Worm (Caenorhabditis elegans) whole organism, mixed stage, embryonic: Measurements from ENCODE around the gene phf-30.
A peak's percentile ranks its signal among the peaks of the same experiment; 100 is the strongest.

Experiments
- M03D4.4 ChIP-seq: sonication (generic microtip); optimal IDR thresholded peaks from 2 replicates; lab custom pipeline; 2017; ENCODE audit warnings: mild to moderate bottlenecking, missing genetic modification characterization, missing compliant biosample characterization
- bed-3 ChIP-seq: fragments of 200-800 bp; sonication (Bioruptor generic); optimal IDR thresholded peaks from 3 replicates; lab custom pipeline; 2018; ENCODE audit warnings: mild to moderate bottlenecking, missing genetic modification characterization, moderate library complexity, missing compliant biosample characterization
- blmp-1 ChIP-seq: fragments of 150-350 bp; optimal IDR thresholded peaks from 2 replicates; lab custom pipeline; 2014; ENCODE audit warnings: missing biosample characterization, missing genetic modification characterization
- ceh-39 ChIP-seq: fragments of 150-350 bp; optimal IDR thresholded peaks from 2 replicates; lab custom pipeline; 2014; ENCODE audit warnings: missing biosample characterization, missing genetic modification characterization
- ceh-43 ChIP-seq: fragments of 200-800 bp; sonication (Bioruptor generic); optimal IDR thresholded peaks from 2 replicates; lab custom pipeline; 2018; ENCODE audit warnings: mild to moderate bottlenecking, missing genetic modification characterization, moderate library complexity, missing compliant biosample characterization
- ceh-83 ChIP-seq: fragments of 200-800 bp; sonication (Bioruptor generic); optimal IDR thresholded peaks from 2 replicates; lab custom pipeline; 2018; ENCODE audit warnings: mild to moderate bottlenecking, missing genetic modification characterization, missing compliant biosample characterization
- ces-1 ChIP-seq: fragments of 150-350 bp; optimal IDR thresholded peaks from 2 replicates; lab custom pipeline; 2014; ENCODE audit warnings: missing biosample characterization, missing genetic modification reagents, missing genetic modification characterization
- cnd-1 ChIP-seq: fragments of 200-800 bp; sonication (Bioruptor generic); optimal IDR thresholded peaks from 2 replicates; lab custom pipeline; 2018; ENCODE audit warnings: mild to moderate bottlenecking, missing genetic modification characterization, missing compliant biosample characterization
- drap-1 ChIP-seq: fragments of 200-800 bp; sonication (Bioruptor generic); optimal IDR thresholded peaks from 3 replicates; lab custom pipeline; 2018; ENCODE audit warnings: mild to moderate bottlenecking, missing genetic modification characterization, missing compliant biosample characterization
- elt-1 ChIP-seq: sonication (generic microtip); optimal IDR thresholded peaks from 2 replicates; lab custom pipeline; 2017; ENCODE audit warnings: missing genetic modification characterization, mild to moderate bottlenecking, missing compliant biosample characterization, antibody characterized with exemption, moderate library complexity, borderline replicate concordance; ENCODE audit not compliant: insufficient read depth
- elt-3 ChIP-seq: fragments of 150-350 bp; optimal IDR thresholded peaks from 2 replicates; lab custom pipeline; 2014; ENCODE audit warnings: missing biosample characterization, missing genetic modification characterization
- flh-1 ChIP-seq: fragments of 200-800 bp; sonication (Bioruptor generic); optimal IDR thresholded peaks from 2 replicates; lab custom pipeline; 2018; ENCODE audit warnings: mild to moderate bottlenecking, missing genetic modification characterization, moderate library complexity, missing compliant biosample characterization
- ham-2 ChIP-seq: fragments of 200-800 bp; sonication (Bioruptor generic); optimal IDR thresholded peaks from 2 replicates; lab custom pipeline; 2018; ENCODE audit warnings: mild to moderate bottlenecking, missing genetic modification characterization, missing compliant biosample characterization
- hlh-1 ChIP-seq: fragments of 150-350 bp; optimal IDR thresholded peaks from 2 replicates; lab custom pipeline; 2014; ENCODE audit warnings: missing biosample characterization, missing genetic modification reagents, missing genetic modification characterization
- lin-13 ChIP-seq: fragments of 150-350 bp; optimal IDR thresholded peaks from 2 replicates; lab custom pipeline; 2014; ENCODE audit warnings: missing biosample characterization, missing genetic modification characterization
- lin-32 ChIP-seq: fragments of 200-800 bp; sonication (Bioruptor generic); optimal IDR thresholded peaks from 2 replicates; lab custom pipeline; 2018; ENCODE audit warnings: mild to moderate bottlenecking, missing genetic modification characterization, missing compliant biosample characterization
- lsy-2 ChIP-seq: fragments of 150-350 bp; optimal IDR thresholded peaks from 2 replicates; lab custom pipeline; 2014; ENCODE audit warnings: missing biosample characterization, missing genetic modification characterization
- mab-5 ChIP-seq: fragments of 150-350 bp; optimal IDR thresholded peaks from 2 replicates; lab custom pipeline; 2014; ENCODE audit warnings: missing biosample characterization, missing genetic modification characterization
- mep-1 ChIP-seq: fragments of 150-350 bp; optimal IDR thresholded peaks from 2 replicates; lab custom pipeline; 2017; ENCODE audit warnings: missing biosample characterization, missing genetic modification reagents, missing genetic modification characterization, inconsistent platforms
- mls-2 ChIP-seq: sonication (generic microtip); optimal IDR thresholded peaks from 2 replicates; lab custom pipeline; 2016; ENCODE audit warnings: mild to moderate bottlenecking, missing genetic modification characterization, moderate library complexity, missing compliant biosample characterization
- nhr-12 ChIP-seq: fragments of 150-350 bp; optimal IDR thresholded peaks from 2 replicates; lab custom pipeline; 2014; ENCODE audit warnings: missing biosample characterization, missing genetic modification characterization
- nhr-2 ChIP-seq: fragments of 150-350 bp; optimal IDR thresholded peaks from 2 replicates; lab custom pipeline; 2014; ENCODE audit warnings: missing biosample characterization, missing genetic modification characterization
- nhr-237 ChIP-seq: fragments of 150-350 bp; optimal IDR thresholded peaks from 2 replicates; lab custom pipeline; 2014; ENCODE audit warnings: missing biosample characterization, missing genetic modification characterization
- nhr-28 ChIP-seq: fragments of 150-350 bp; optimal IDR thresholded peaks from 2 replicates; lab custom pipeline; 2014; ENCODE audit warnings: missing biosample characterization, missing genetic modification characterization
- nhr-76 ChIP-seq: sonication (generic microtip); optimal IDR thresholded peaks from 2 replicates; lab custom pipeline; 2017; ENCODE audit warnings: missing biosample characterization, missing genetic modification characterization
- pha-4 ChIP-seq: fragments of 150-350 bp; optimal IDR thresholded peaks from 2 replicates; lab custom pipeline; 2018; ENCODE audit warnings: missing biosample characterization, missing genetic modification reagents, missing genetic modification characterization
- sem-2 ChIP-seq: fragments of 200-800 bp; sonication (Bioruptor generic); optimal IDR thresholded peaks from 2 replicates; lab custom pipeline; 2018; ENCODE audit warnings: mild to moderate bottlenecking, missing genetic modification characterization, missing compliant biosample characterization
- snpc-4 ChIP-seq: fragments of 150-350 bp; optimal IDR thresholded peaks from 2 replicates; lab custom pipeline; 2014; ENCODE audit warnings: missing biosample characterization, missing genetic modification characterization
- sptf-1 ChIP-seq: sonication (generic microtip); optimal IDR thresholded peaks from 2 replicates; lab custom pipeline; 2017; ENCODE audit warnings: mild to moderate bottlenecking, missing genetic modification characterization, moderate library complexity, missing compliant biosample characterization
- tbx-8 ChIP-seq: fragments of 200-800 bp; sonication (Bioruptor generic); optimal IDR thresholded peaks from 2 replicates; lab custom pipeline; 2018; ENCODE audit warnings: mild to moderate bottlenecking, missing genetic modification characterization, moderate library complexity, missing compliant biosample characterization
- unc-120 ChIP-seq: sonication (generic microtip); optimal IDR thresholded peaks from 2 replicates; lab custom pipeline; 2017; ENCODE audit warnings: missing genetic modification characterization, missing compliant biosample characterization; ENCODE audit not compliant: poor library complexity, severe bottlenecking
- unc-39 ChIP-seq: fragments of 150-350 bp; optimal IDR thresholded peaks from 2 replicates; lab custom pipeline; 2014; ENCODE audit warnings: missing biosample characterization, missing genetic modification characterization
- unc-62 ChIP-seq: fragments of 150-350 bp; optimal IDR thresholded peaks from 2 replicates; lab custom pipeline; 2014; ENCODE audit warnings: missing biosample characterization, missing genetic modification reagents, missing genetic modification characterization
- zip-8 ChIP-seq: fragments of 150-350 bp; optimal IDR thresholded peaks from 2 replicates; lab custom pipeline; 2014; ENCODE audit warnings: missing biosample characterization, missing genetic modification characterization
- ztf-11 ChIP-seq: fragments of 150-350 bp; optimal IDR thresholded peaks from 2 replicates; lab custom pipeline; 2014; ENCODE audit warnings: missing biosample characterization, missing genetic modification characterization

Gene phf-30

DNA sequence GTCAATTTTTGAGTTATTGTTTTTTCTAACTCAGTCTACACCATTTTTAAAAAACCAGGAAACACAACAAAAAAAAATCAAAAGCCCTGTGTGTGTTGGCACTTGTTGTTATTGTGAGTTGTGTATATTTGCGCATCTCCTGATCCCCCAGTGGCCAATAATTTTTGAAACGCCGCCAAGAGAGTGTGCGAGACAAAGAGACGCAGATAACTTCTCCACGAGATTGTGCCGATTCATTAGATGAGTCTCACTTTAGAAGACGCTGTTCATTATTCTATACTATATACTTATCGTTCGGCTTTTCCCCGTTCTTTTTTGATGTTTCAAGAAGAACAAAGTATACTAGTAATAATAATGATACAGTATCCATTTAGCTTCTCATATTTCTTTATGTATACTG, 18.1 kb upstream of the phf-30 start:
- TF ChIP-seq mls-2 (no peak), blmp-1 (no peak), cnd-1 (tag; lab: Kevin White, UChicago) (no peak), snpc-4 (tag; lab: Kevin White, UChicago) (no peak), mep-1 (tag; lab: Kevin White, UChicago) (no peak), nhr-76 (no peak), flh-1 (GFP tag; lab: Kevin White, UChicago) (no peak), zip-8 (tag; lab: Kevin White, UChicago) (no peak), lin-32 (GFP tag; lab: Kevin White, UChicago) (no peak), nhr-237 (tag; lab: Kevin White, UChicago) (no peak), ceh-83 (GFP tag; lab: Kevin White, UChicago) (no peak), M03D4.4 (tag; lab: Kevin White, UChicago) (no peak), unc-62 (GFP tag; lab: Kevin White, UChicago) (no peak), bed-3 (GFP tag; lab: Kevin White, UChicago) (no peak), lsy-2 (tag; lab: Kevin White, UChicago) (no peak), ceh-39 (tag; lab: Kevin White, UChicago) (no peak), nhr-2 (no peak), lin-13 (tag; lab: Kevin White, UChicago) (no peak), ztf-11 (no peak)
- TF ChIP-seq, all 35 proteins: peak for 0

DNA sequence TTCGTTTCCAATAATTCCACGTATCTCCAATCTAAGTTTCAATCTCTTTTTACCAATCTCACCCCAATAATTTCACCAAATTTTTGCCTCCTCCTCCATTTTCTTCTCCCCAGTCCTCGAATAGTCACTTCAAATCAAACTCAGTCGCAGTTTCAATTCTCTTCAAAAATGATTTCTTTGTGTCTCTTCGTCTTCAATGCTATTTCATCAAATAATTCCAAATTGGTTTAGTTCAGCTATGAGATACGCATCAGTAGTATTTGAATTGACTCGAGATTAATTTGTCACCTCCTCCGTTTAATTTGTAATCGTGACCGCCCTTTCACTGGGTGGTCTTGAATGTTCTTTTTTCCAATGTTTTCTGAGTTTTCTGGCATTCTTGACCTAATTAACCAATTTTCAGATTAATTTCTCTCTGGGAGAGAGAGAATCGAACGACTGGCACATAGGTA, 13.8 kb upstream of the phf-30 start, which contains the start of gene T23B12.11:
Gene T23B12.11 (plus strand): TSS at position 402 of the 452 bp plus-strand sequence.
- TF ChIP-seq nhr-76 (no peak), cnd-1 (tag; lab: Kevin White, UChicago) (no peak), elt-3 (tag; lab: Kevin White, UChicago) (no peak), hlh-1 (no peak), mls-2 (no peak), lin-32 (GFP tag; lab: Kevin White, UChicago) (no peak), M03D4.4 (tag; lab: Kevin White, UChicago) (no peak), nhr-2 (no peak), ces-1 (GFP tag; lab: Kevin White, UChicago) (no peak), ceh-43 (GFP tag; lab: Kevin White, UChicago) (no peak), unc-62 (GFP tag; lab: Kevin White, UChicago) (no peak), pha-4 (tag; lab: Kevin White, UChicago) (no peak), lsy-2 (tag; lab: Kevin White, UChicago) (no peak), ztf-11 (no peak), ham-2 (GFP tag; lab: Kevin White, UChicago) (no peak), ceh-39 (tag; lab: Kevin White, UChicago) (no peak), nhr-28 (no peak), mep-1 (tag; lab: Kevin White, UChicago) (no peak), lin-13 (tag; lab: Kevin White, UChicago) (no peak)

DNA sequence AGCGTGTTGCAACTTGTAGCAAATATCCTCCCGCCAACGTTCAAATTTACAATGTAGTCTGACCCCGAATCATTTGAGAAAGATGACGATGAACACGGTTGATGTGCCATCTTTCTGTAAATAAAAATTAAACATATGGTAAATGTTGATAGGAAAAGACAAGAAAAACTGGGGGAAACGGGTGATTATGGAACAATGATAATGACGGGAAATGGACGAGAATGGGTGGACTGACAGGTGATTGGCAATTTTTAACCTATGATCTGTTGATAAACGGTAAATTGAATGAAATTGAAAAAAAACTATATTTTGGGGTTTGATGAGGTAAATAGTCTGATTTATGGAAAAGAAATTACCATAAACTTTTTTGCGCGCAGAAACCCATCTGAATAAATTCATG, 8.5 kb upstream of the phf-30 start, which contains the start of gene T23B12.6:
Gene T23B12.6 (minus strand): TSS at position 114 of the 400 bp plus-strand sequence.
- TF ChIP-seq unc-120 (tag; lab: Kevin White, UChicago) (no peak), lin-32 (GFP tag; lab: Kevin White, UChicago) (no peak), nhr-12 (tag; lab: Kevin White, UChicago) (no peak), ces-1 (GFP tag; lab: Kevin White, UChicago) (no peak), ham-2 (GFP tag; lab: Kevin White, UChicago) (no peak)

DNA sequence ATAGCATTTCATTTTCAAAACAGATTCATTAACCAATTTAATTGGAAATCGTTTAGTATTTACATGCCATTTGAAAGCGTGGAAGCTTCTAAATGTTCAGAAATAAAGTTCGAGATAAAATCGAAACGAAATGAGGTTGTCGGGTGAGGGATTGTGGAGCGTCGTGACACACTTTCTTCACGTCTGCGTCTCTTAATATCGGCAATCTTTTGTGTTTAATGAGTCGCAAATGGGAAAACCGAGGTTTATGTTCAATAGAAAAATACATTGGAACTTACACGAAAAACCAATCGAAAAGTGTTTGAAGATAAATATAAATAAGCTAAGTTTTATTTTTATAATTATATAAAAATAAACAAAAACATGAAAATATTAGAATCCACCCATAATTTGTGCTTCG, 8.0 kb upstream of the phf-30 start:
- TF ChIP-seq drap-1, result no peak
- TF ChIP-seq nhr-237 (tag; lab: Kevin White, UChicago), result no peak
- TF ChIP-seq ceh-43 (GFP tag; lab: Kevin White, UChicago), result no peak
- TF ChIP-seq unc-39 (tag; lab: Kevin White, UChicago), result no peak
- peak; percentile 52 for TF ChIP-seq ces-1 (GFP tag; lab: Kevin White, UChicago)
- TF ChIP-seq sptf-1 (tag; lab: Kevin White, UChicago), result no peak

DNA sequence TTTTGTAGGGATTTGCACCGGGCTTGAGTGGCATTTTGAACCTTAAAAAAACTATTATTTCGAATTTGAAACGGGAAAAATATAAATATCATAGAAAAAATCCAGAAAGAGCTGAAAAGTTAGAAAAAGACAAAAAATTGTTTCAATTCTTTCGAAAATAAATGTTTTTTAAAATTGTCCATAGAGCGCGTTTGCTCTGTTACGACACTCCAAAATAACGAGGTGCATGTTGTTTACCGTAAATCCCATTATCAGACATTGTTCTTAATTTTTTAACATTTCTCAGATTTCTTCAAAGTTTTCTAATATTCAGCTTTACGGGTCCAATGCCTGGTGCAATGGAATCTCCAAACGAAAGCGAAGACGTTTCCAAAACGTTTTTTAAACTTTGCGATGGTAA, 6.8 kb upstream of the phf-30 start, which contains the start of the genes dnj-22 and natc-1:
Gene dnj-22 (minus strand): TSS at position 47 of the 400 bp plus-strand sequence.
Gene natc-1 (plus strand): TSS at position 286 of the 400 bp plus-strand sequence.
- TF ChIP-seq cnd-1 (tag; lab: Kevin White, UChicago) (no peak), ceh-83 (GFP tag; lab: Kevin White, UChicago) (no peak), ces-1 (GFP tag; lab: Kevin White, UChicago) (peak; percentile 96), sem-2 (GFP tag; lab: Kevin White, UChicago) (no peak), elt-1 (tag; lab: Kevin White, UChicago) (no peak), zip-8 (tag; lab: Kevin White, UChicago) (no peak), nhr-76 (no peak), hlh-1 (no peak), sptf-1 (tag; lab: Kevin White, UChicago) (no peak), nhr-2 (no peak), M03D4.4 (tag; lab: Kevin White, UChicago) (no peak), drap-1 (no peak), mls-2 (no peak), nhr-28 (no peak), nhr-12 (tag; lab: Kevin White, UChicago) (no peak), unc-62 (GFP tag; lab: Kevin White, UChicago) (no peak), unc-120 (tag; lab: Kevin White, UChicago) (no peak), mep-1 (tag; lab: Kevin White, UChicago) (no peak), ceh-43 (GFP tag; lab: Kevin White, UChicago) (no peak), blmp-1 (no peak), flh-1 (GFP tag; lab: Kevin White, UChicago) (no peak), lin-32 (GFP tag; lab: Kevin White, UChicago) (no peak), pha-4 (tag; lab: Kevin White, UChicago) (peak; percentile 91), ham-2 (GFP tag; lab: Kevin White, UChicago) (no peak), ceh-39 (tag; lab: Kevin White, UChicago) (peak; percentile 24), tbx-8 (GFP tag; lab: Kevin White, UChicago) (no peak), mab-5 (tag; lab: Kevin White, UChicago) (peak; percentile 24), lin-13 (tag; lab: Kevin White, UChicago) (peak; percentile 19), nhr-237 (tag; lab: Kevin White, UChicago) (peak; percentile 67), ztf-11 (no peak), lsy-2 (tag; lab: Kevin White, UChicago) (peak; percentile 56), elt-3 (tag; lab: Kevin White, UChicago) (no peak), unc-39 (tag; lab: Kevin White, UChicago) (no peak)
